Worm (Caenorhabditis elegans): ENCODE measurements around the gene R52.5.

DNA sequence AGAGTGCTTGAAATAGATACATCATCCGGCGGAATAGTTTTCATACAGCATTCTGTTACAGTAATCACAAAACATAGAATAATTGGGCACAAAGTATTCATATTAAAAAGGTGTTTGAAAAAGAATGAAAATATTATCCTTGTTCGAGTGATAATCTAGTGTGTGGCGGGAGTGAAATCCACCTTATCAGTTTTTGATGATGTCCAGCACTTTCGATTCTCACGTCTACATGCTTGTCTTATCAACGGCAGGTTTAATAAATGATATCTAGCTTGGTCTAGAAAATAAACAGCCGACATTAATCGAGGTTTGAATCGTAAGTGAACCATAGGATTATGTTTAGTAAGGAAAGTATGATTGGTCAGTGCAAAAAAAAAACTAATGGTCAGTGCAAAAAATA lies at the start of gene R52.5:
- TF ChIP-seq ztf-11 (tag; optimal IDR thresholded peaks at IDR 0.05) (no peak), lsy-2 (tag; optimal IDR thresholded peaks at IDR 0.05) (no peak), unc-39 (tag; optimal IDR thresholded peaks at IDR 0.05) (no peak), unc-62 (GFP tag; optimal IDR thresholded peaks at IDR 0.05) (no peak), elt-1 (tag; optimal IDR thresholded peaks at IDR 0.05; ENCODE audit: borderline replicate concordance, insufficient read depth) (no peak), ceh-39 (tag; optimal IDR thresholded peaks at IDR 0.05) (no peak), mep-1 (tag; optimal IDR thresholded peaks at IDR 0.05) (no peak), nhr-12 (tag; optimal IDR thresholded peaks at IDR 0.05) (no peak), pha-4 (tag; optimal IDR thresholded peaks at IDR 0.05) (no peak), blmp-1 (tag; optimal IDR thresholded peaks at IDR 0.05) (no peak), lin-13 (tag; optimal IDR thresholded peaks at IDR 0.05) (no peak), nhr-76 (tag; optimal IDR thresholded peaks at IDR 0.05) (no peak)

Measured in whole organism, mixed stage, embryonic.